Worm (Caenorhabditis elegans): Measurements from ENCODE around the gene best-16.

Gene best-16

ce11 chrIV:7195734-7196133 is at the start of gene best-16:
TSS of gene best-16 (minus strand) at chrIV:7195834.
- TF ChIP-seq dve-1 (tag; optimal IDR thresholded peaks at IDR 0.05; ENCODE audit: insufficient read depth) (no peak), nhr-237 (tag; optimal IDR thresholded peaks at IDR 0.05) (no peak), vab-7 (GFP tag; IDR thresholded peaks at IDR 0.05) (no peak)

ce11 chrIV:7243913-7244312 is 48.3 kb upstream of the best-16 start, which contains the start of gene afmd-1:
TSS of gene afmd-1 (plus strand) at chrIV:7244228.
- TF ChIP-seq tra-1 (GFP tag; IDR thresholded peaks at IDR 0.05) (no peak), lin-39 (tag; optimal IDR thresholded peaks at IDR 0.05) (no peak), ceh-28 (tag; optimal IDR thresholded peaks at IDR 0.05) (no peak), dve-1 (tag; optimal IDR thresholded peaks at IDR 0.05; ENCODE audit: insufficient read depth) (no peak), aha-1 (tag) (peak; percentile 4), dmd-6 (GFP tag; IDR thresholded peaks at IDR 0.05) (no peak), daf-16 (GFP tag; optimal IDR thresholded peaks at IDR 0.05) (no peak), daf-16 (tag; optimal IDR thresholded peaks at IDR 0.05) (peak; percentile 54), ama-1 (optimal IDR thresholded peaks at IDR 0.05) (no peak), pha-4 (GFP tag; IDR thresholded peaks at IDR 0.05) (no peak), pha-4 (tag; optimal IDR thresholded peaks at IDR 0.05) (no peak), ceh-82 (tag; optimal IDR thresholded peaks at IDR 0.05) (no peak), F49E8.2 (tag; optimal IDR thresholded peaks at IDR 0.05; ENCODE audit: borderline replicate concordance) (no peak), unc-130 (GFP tag; optimal IDR thresholded peaks at IDR 0.05) (no peak)

- TF ChIP-seq nhr-28 (tag; optimal IDR thresholded peaks at IDR 0.05) (peak; percentile 4), hlh-11 (tag; optimal IDR thresholded peaks at IDR 0.05) (peak; percentile 10), hlh-30 (tag; optimal IDR thresholded peaks at IDR 0.05; ENCODE audit: insufficient read depth) (peak; percentile 40), zag-1 (tag; optimal IDR thresholded peaks at IDR 0.05) (no peak), mdl-1 (tag; optimal IDR thresholded peaks at IDR 0.05) (peak in 1 of 2 experiments; percentile 11), daf-16 (GFP tag; optimal IDR thresholded peaks at IDR 0.05) (peak in 1 of 2 experiments; percentile 74), daf-16 (tag; optimal IDR thresholded peaks at IDR 0.05) (peak; percentile 26)
Observed at ce11 chrIV:7242220-7242789, 46.7 kb upstream of the best-16 start, which contains the start of gene gstk-2. TSS of gene gstk-2 (minus strand) at chrIV:7242270.

ce11 chrIV:7240564-7240963 is 44.9 kb upstream of the best-16 start:
- TF ChIP-seq pqm-1 (tag; optimal IDR thresholded peaks at IDR 0.05) (no peak), jun-1 (tag; optimal IDR thresholded peaks at IDR 0.05) (peak; percentile 24), hlh-11 (tag; optimal IDR thresholded peaks at IDR 0.05) (peak; percentile 14), Y5F2A.4 (GFP tag; optimal IDR thresholded peaks at IDR 0.05) (no peak), nhr-41 (GFP tag; IDR thresholded peaks at IDR 0.05) (no peak), F26F4.8 (GFP tag; conservative IDR thresholded peaks at IDR 0.05) (no peak), nhr-28 (tag; optimal IDR thresholded peaks at IDR 0.05) (no peak), nhr-10 (tag; optimal IDR thresholded peaks at IDR 0.05) (no peak), zag-1 (tag; optimal IDR thresholded peaks at IDR 0.05) (no peak), F49E8.2 (tag; optimal IDR thresholded peaks at IDR 0.05; ENCODE audit: borderline replicate concordance) (no peak), hif-1 (tag; optimal IDR thresholded peaks at IDR 0.05) (no peak), lin-38 (GFP tag; IDR thresholded peaks at IDR 0.05) (peak; percentile 54), aha-1 (tag) (peak; percentile 56), lin-39 (tag; optimal IDR thresholded peaks at IDR 0.05) (no peak), sdz-12 (GFP tag; optimal IDR thresholded peaks at IDR 0.05) (no peak), rbr-2 (tag; optimal IDR thresholded peaks at IDR 0.05) (peak; percentile 23), unc-62 (GFP tag; optimal IDR thresholded peaks at IDR 0.05 in 1 of 2) (no peak), unc-62 (tag; optimal IDR thresholded peaks at IDR 0.05) (no peak), dpl-1 (GFP tag; optimal IDR thresholded peaks at IDR 0.05) (no peak), lin-1 (GFP tag; IDR thresholded peaks at IDR 0.05) (0 out of 2 replicates have a peak, but pooled peaks have one; percentile 17)

Data from whole organism, L4 larva.